Fruit fly (Drosophila melanogaster) whole organism, embryonic: ENCODE data around the gene CG7304.

Experiments
- Blimp-1 ChIP-seq: fragments of 200-800 bp; sonication (Bioruptor generic); optimal IDR thresholded peaks from 3 replicates; lab custom pipeline; 2018; ENCODE audit warnings: missing biosample characterization, missing genetic modification characterization, mild to moderate bottlenecking, moderate library complexity, missing genetic modification reagents
- CG10979 ChIP-seq: fragments of 200-800 bp; sonication (Bioruptor generic); optimal IDR thresholded peaks from 2 replicates; lab custom pipeline; 2018; ENCODE audit warnings: missing biosample characterization, mild to moderate bottlenecking, missing genetic modification characterization, moderate library complexity
- CG13894 ChIP-seq: fragments of 200-800 bp; sonication (Bioruptor generic); optimal IDR thresholded peaks from 3 replicates; lab custom pipeline; 2018; ENCODE audit warnings: missing biosample characterization, mild to moderate bottlenecking, missing genetic modification characterization, moderate library complexity
- CG17568 ChIP-seq: fragments of 200-800 bp; sonication (Bioruptor generic); optimal IDR thresholded peaks from 2 replicates; lab custom pipeline; 2018; ENCODE audit warnings: missing biosample characterization, mild to moderate bottlenecking, missing genetic modification characterization, moderate library complexity
- CG30403 ChIP-seq: fragments of 200-800 bp; sonication (Bioruptor generic); optimal IDR thresholded peaks from 3 replicates; lab custom pipeline; 2016; ENCODE audit warnings: missing biosample characterization, missing genetic modification characterization
- CG6654 ChIP-seq: fragments of 200-800 bp; sonication (Bioruptor generic); optimal IDR thresholded peaks from 2 replicates; lab custom pipeline; 2017; ENCODE audit warnings: missing biosample characterization, mild to moderate bottlenecking, missing genetic modification characterization
- CG7271 ChIP-seq: fragments of 200-800 bp; sonication (Bioruptor generic); optimal IDR thresholded peaks from 2 replicates; lab custom pipeline; 2018; ENCODE audit warnings: missing biosample characterization, mild to moderate bottlenecking, missing genetic modification characterization, moderate library complexity
- CG8478 ChIP-seq: fragments of >200 bp; optimal IDR thresholded peaks from 2 replicates; lab custom pipeline; 2018
- Sin3A ChIP-seq: fragments of >200 bp; optimal IDR thresholded peaks from 2 replicates; lab custom pipeline; 2018
- da ChIP-seq: fragments of 200-800 bp; sonication (Bioruptor generic); optimal IDR thresholded peaks from 2 replicates; lab custom pipeline; 2016; ENCODE audit warnings: missing biosample characterization, missing genetic modification characterization
- gcm ChIP-seq: fragments of 200-800 bp; sonication (Bioruptor generic); optimal IDR thresholded peaks from 2 replicates; lab custom pipeline; 2019; ENCODE audit warnings: missing biosample characterization, mild to moderate bottlenecking, missing genetic modification characterization, moderate library complexity
- lab ChIP-seq: fragments of 200-800 bp; sonication (Bioruptor generic); optimal IDR thresholded peaks from 3 replicates; lab custom pipeline; 2017; ENCODE audit warnings: missing biosample characterization, missing genetic modification characterization, mild to moderate bottlenecking, moderate library complexity, missing genetic modification reagents
- sna ChIP-seq: fragments of 200-800 bp; sonication (Bioruptor generic); IDR thresholded peaks from 2 replicates; pipeline ENCODE4 v1.3.6; 2022; ENCODE audit warnings: missing biosample characterization, missing genetic modification characterization; ENCODE audit not compliant: partially characterized antibody
- ttk ChIP-seq: fragments of 200-800 bp; sonication (Bioruptor generic); IDR thresholded peaks from 2 replicates; pipeline ENCODE4 v2.1.2; 2022; ENCODE audit warnings: missing biosample characterization, missing genetic modification characterization

DNA sequence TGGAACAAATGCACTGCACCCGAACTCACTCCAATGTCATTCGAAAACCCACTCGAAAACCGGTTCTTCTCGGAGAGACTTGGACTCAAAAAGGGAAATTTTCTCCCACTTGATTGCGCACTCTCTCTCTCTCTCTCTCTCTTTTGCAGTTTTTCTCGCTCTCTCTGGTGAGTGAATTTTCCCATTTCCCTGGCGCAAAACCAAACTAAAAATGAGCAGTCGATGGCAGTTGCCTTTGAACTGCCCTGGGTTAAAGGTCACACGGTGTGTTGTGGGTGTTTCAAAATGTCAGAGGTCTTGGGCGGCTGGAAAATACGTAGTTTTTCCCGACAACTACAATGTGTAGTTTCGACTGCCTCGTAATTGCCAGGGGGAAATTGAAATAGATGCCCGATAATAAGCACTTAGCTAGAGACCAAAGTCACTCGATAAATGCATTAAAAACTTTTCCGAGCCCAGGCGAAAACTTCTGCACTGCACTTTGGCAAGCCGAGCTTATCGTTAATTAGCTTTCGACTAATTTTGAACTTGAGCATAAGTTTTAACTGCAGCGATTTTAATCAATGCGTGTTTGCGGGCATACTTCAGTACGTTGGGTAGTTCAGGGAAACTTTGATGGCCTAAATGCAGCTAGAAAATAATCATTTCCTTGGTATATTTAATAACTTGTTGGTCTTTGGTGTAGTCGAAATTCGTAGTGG lies 49.9 kb downstream of the CG7304 start:
- no peak for TF ChIP-seq CG8478 (lab: Kevin White, UChicago)
- TF ChIP-seq CG13894: no peak
- TF ChIP-seq CG6654 (GFP tag; lab: Kevin White, UChicago): no peak
- no peak for TF ChIP-seq CG30403
- no peak for TF ChIP-seq da (GFP tag; lab: Kevin White, UChicago)
- TF ChIP-seq sna (GFP tag; lab: Robert Waterston, UW): peak; percentile 60; the same call in 1 of the 2 replicates
- peak; percentile 6 for TF ChIP-seq lab (GFP tag; lab: Kevin White, UChicago)
- TF ChIP-seq CG17568 (GFP tag; lab: Kevin White, UChicago): no peak
- TF ChIP-seq Sin3A (lab: Kevin White, UChicago): no peak
- no peak for TF ChIP-seq ttk (GFP tag; lab: Robert Waterston, UW)
- TF ChIP-seq gcm (GFP tag; lab: Kevin White, UChicago): peak; percentile 44
- no peak for TF ChIP-seq CG7271 (tag; lab: Kevin White, UChicago)
- peak; percentile 32 for TF ChIP-seq CG10979 (tag; lab: Kevin White, UChicago)
- no peak for TF ChIP-seq Blimp-1
